Fruit fly (Drosophila melanogaster) whole organism, embryonic: ENCODE measurements around the gene Sgp.
A peak's percentile ranks its signal among the peaks of the same experiment; 100 is the strongest.

Source experiments
- ATbp ChIP-seq: fragments of 200-800 bp; sonication (Bioruptor generic); optimal IDR thresholded peaks from 2 replicates; lab custom pipeline; 2017; ENCODE audit warnings: missing biosample characterization, mild to moderate bottlenecking, missing genetic modification characterization, missing genetic modification reagents
- CG1024 ChIP-seq: fragments of 200-800 bp; sonication (Bioruptor generic); IDR thresholded peaks from 2 replicates; pipeline ENCODE4 v1.3.6; 2022; ENCODE audit warnings: missing biosample characterization, missing genetic modification characterization
- CG10979 ChIP-seq: fragments of 200-800 bp; sonication (Bioruptor generic); optimal IDR thresholded peaks from 2 replicates; lab custom pipeline; 2018; ENCODE audit warnings: missing biosample characterization, mild to moderate bottlenecking, missing genetic modification characterization, moderate library complexity
- CG11560 ChIP-seq: fragments of 200-800 bp; sonication (Bioruptor generic); IDR thresholded peaks from 3 replicates; pipeline ENCODE4 v1.3.6; 2022; ENCODE audit warnings: missing biosample characterization, missing genetic modification characterization
- CG14710 ChIP-seq: fragments of 200-800 bp; sonication (Bioruptor generic); optimal IDR thresholded peaks from 3 replicates; lab custom pipeline; 2019; ENCODE audit warnings: missing biosample characterization, mild to moderate bottlenecking, missing genetic modification characterization, moderate library complexity
- CG1647 ChIP-seq: fragments of 200-800 bp; sonication (Bioruptor generic); optimal IDR thresholded peaks from 3 replicates; lab custom pipeline; 2016; ENCODE audit warnings: missing biosample characterization, missing genetic modification characterization
- CG17328 ChIP-seq: fragments of 200-800 bp; sonication (Bioruptor generic); IDR thresholded peaks from 2 replicates; pipeline ENCODE4 v1.3.6; 2022; ENCODE audit warnings: missing biosample characterization, missing genetic modification characterization
- CG18619 ChIP-seq: fragments of 200-800 bp; sonication (Bioruptor generic); optimal IDR thresholded peaks from 3 replicates; lab custom pipeline; 2017; ENCODE audit warnings: missing biosample characterization, mild to moderate bottlenecking, missing genetic modification characterization
- CG2116 ChIP-seq: fragments of 200-800 bp; sonication (Bioruptor generic); optimal IDR thresholded peaks from 3 replicates; lab custom pipeline; 2018; ENCODE audit warnings: missing biosample characterization, mild to moderate bottlenecking, missing genetic modification characterization
- CG2712 ChIP-seq: fragments of 200-800 bp; optimal IDR thresholded peaks from 3 replicates; lab custom pipeline; 2019; ENCODE audit warnings: missing biosample characterization, mild to moderate bottlenecking, missing genetic modification characterization, moderate library complexity
- CG31224 ChIP-seq: fragments of 200-800 bp; sonication (Bioruptor generic); IDR thresholded peaks from 2 replicates; pipeline ENCODE4 v1.3.6; 2022; ENCODE audit warnings: missing biosample characterization, missing genetic modification characterization
- CG31388 ChIP-seq: fragments of 200-800 bp; sonication (Bioruptor generic); optimal IDR thresholded peaks from 2 replicates; lab custom pipeline; 2016; ENCODE audit warnings: missing biosample characterization, missing genetic modification characterization
- CG33557 ChIP-seq: fragments of 200-800 bp; sonication (Bioruptor generic); optimal IDR thresholded peaks from 2 replicates; lab custom pipeline; 2019; ENCODE audit warnings: missing biosample characterization, mild to moderate bottlenecking, missing genetic modification characterization, moderate library complexity
- CG4424 ChIP-seq: fragments of 200-800 bp; sonication (Bioruptor generic); optimal IDR thresholded peaks from 3 replicates; lab custom pipeline; 2016; ENCODE audit warnings: missing biosample characterization, missing genetic modification characterization
- CG6175 ChIP-seq: fragments of 200-800 bp; sonication (Bioruptor generic); IDR thresholded peaks from 3 replicates; pipeline ENCODE4 v1.3.6; 2022; ENCODE audit warnings: missing biosample characterization, missing genetic modification characterization
- CG6254 ChIP-seq: fragments of 200-800 bp; sonication (Bioruptor generic); optimal IDR thresholded peaks from 3 replicates; lab custom pipeline; 2017; ENCODE audit warnings: mild to moderate bottlenecking, missing biosample characterization, missing genetic modification reagents, missing genetic modification characterization
- CG7839 ChIP-seq: fragments of 200-800 bp; sonication (Bioruptor generic); optimal IDR thresholded peaks from 3 replicates; lab custom pipeline; 2018; ENCODE audit warnings: missing biosample characterization, mild to moderate bottlenecking, missing genetic modification characterization, moderate library complexity
- D ChIP-seq, 2 experiments: fragments of 200-800 bp in 1 of 2; fragments of >200 bp in 1 of 2; sonication (Bioruptor generic) in 1 of 2; optimal IDR thresholded peaks; 2 replicates in 1 of 2; 3 replicates in 1 of 2; lab custom pipeline; 2017; ENCODE audit warnings: mild to moderate bottlenecking in 1 of 2, missing biosample characterization in 1 of 2, missing genetic modification characterization in 1 of 2, missing genetic modification reagents in 1 of 2
- Fer3 ChIP-seq: fragments of 200-800 bp; sonication (Bioruptor generic); optimal IDR thresholded peaks from 2 replicates; lab custom pipeline; 2018; ENCODE audit warnings: missing biosample characterization, mild to moderate bottlenecking, missing genetic modification characterization, moderate library complexity
- Hand ChIP-seq: fragments of 200-800 bp; sonication (Bioruptor generic); optimal IDR thresholded peaks from 2 replicates; lab custom pipeline; 2017; ENCODE audit warnings: mild to moderate bottlenecking, missing biosample characterization, missing genetic modification reagents, missing genetic modification characterization
- Hey ChIP-seq: fragments of 200-800 bp; sonication (Bioruptor generic); optimal IDR thresholded peaks from 3 replicates; lab custom pipeline; 2018; ENCODE audit warnings: missing biosample characterization, mild to moderate bottlenecking, missing genetic modification characterization
- Hmr ChIP-seq: fragments of 200-800 bp; sonication (Bioruptor generic); optimal IDR thresholded peaks from 3 replicates; lab custom pipeline; 2017; ENCODE audit warnings: mild to moderate bottlenecking, missing biosample characterization, missing genetic modification reagents, missing genetic modification characterization
- Kr ChIP-seq: fragments of 200-800 bp; sonication (Bioruptor generic); optimal IDR thresholded peaks from 2 replicates; lab custom pipeline; 2017; ENCODE audit warnings: missing biosample characterization, mild to moderate bottlenecking, missing genetic modification characterization
- Meics ChIP-seq: fragments of 200-800 bp; sonication (Bioruptor generic); optimal IDR thresholded peaks from 2 replicates; lab custom pipeline; 2017; ENCODE audit warnings: missing biosample characterization, mild to moderate bottlenecking, missing genetic modification characterization
- Opbp ChIP-seq: fragments of 200-800 bp; sonication (Bioruptor generic); IDR thresholded peaks from 3 replicates; pipeline ENCODE4 v1.3.6; 2022; ENCODE audit warnings: missing biosample characterization, missing genetic modification characterization; ENCODE audit not compliant: partially characterized antibody
- Rx ChIP-seq: fragments of 200-800 bp; sonication (Bioruptor generic); IDR thresholded peaks from 2 replicates; pipeline ENCODE4 v1.3.6; 2022; ENCODE audit warnings: missing biosample characterization, missing genetic modification characterization
- Xbp1 ChIP-seq: fragments of 200-800 bp; sonication (Bioruptor generic); optimal IDR thresholded peaks from 3 replicates; lab custom pipeline; 2016; ENCODE audit warnings: missing biosample characterization, mild to moderate bottlenecking, missing genetic modification characterization
- Xrp1 ChIP-seq: fragments of 200-800 bp; sonication (Bioruptor generic); IDR thresholded peaks from 2 replicates; pipeline ENCODE4 v1.3.6; 2022; ENCODE audit warnings: missing biosample characterization, missing genetic modification characterization
- ac ChIP-seq: fragments of 200-800 bp; sonication (Bioruptor generic); optimal IDR thresholded peaks from 3 replicates; lab custom pipeline; 2017; ENCODE audit warnings: missing biosample characterization, mild to moderate bottlenecking, missing genetic modification characterization
- amos ChIP-seq: fragments of 200-800 bp; sonication (Bioruptor generic); IDR thresholded peaks from 2 replicates; pipeline ENCODE4 v1.3.6; 2022; ENCODE audit warnings: missing biosample characterization, missing genetic modification characterization; ENCODE audit not compliant: partially characterized antibody
- chn ChIP-seq: fragments of 200-800 bp; sonication (Bioruptor generic); optimal IDR thresholded peaks from 2 replicates; lab custom pipeline; 2016; ENCODE audit warnings: missing biosample characterization, missing genetic modification characterization
- dysf ChIP-seq: fragments of 200-800 bp; sonication (Bioruptor generic); IDR thresholded peaks from 3 replicates; pipeline ENCODE4 v1.3.6; 2022; ENCODE audit warnings: missing biosample characterization, missing genetic modification characterization
- eyg ChIP-seq: fragments of 200-800 bp; sonication (Bioruptor generic); optimal IDR thresholded peaks from 3 replicates; lab custom pipeline; 2016; ENCODE audit warnings: missing biosample characterization, missing genetic modification characterization
- kni ChIP-seq: fragments of 200-800 bp; sonication (Bioruptor generic); optimal IDR thresholded peaks from 3 replicates; lab custom pipeline; 2017; ENCODE audit warnings: mild to moderate bottlenecking, missing biosample characterization, missing genetic modification reagents, missing genetic modification characterization
- lbe ChIP-seq: fragments of 200-800 bp; sonication (Bioruptor generic); optimal IDR thresholded peaks from 2 replicates; lab custom pipeline; 2016; ENCODE audit warnings: missing biosample characterization, mild to moderate bottlenecking, missing genetic modification characterization
- lov ChIP-seq, 2 experiments: fragments of 200-800 bp in 1 of 2; fragments of >200 bp in 1 of 2; sonication (Bioruptor generic) in 1 of 2; IDR thresholded peaks in 1 of 2; optimal IDR thresholded peaks in 1 of 2; 2 replicates in 1 of 2; 3 replicates in 1 of 2; pipeline versions ENCODE4 v1.3.6 to Lab custom; 2017 to 2022; ENCODE audit warnings: missing biosample characterization in 1 of 2, missing genetic modification characterization in 1 of 2
- nerfin-1 ChIP-seq: fragments of 200-800 bp; sonication (Bioruptor generic); optimal IDR thresholded peaks from 3 replicates; lab custom pipeline; 2019; ENCODE audit warnings: missing biosample characterization, mild to moderate bottlenecking, missing genetic modification characterization, moderate library complexity
- org-1 ChIP-seq: fragments of 200-800 bp; sonication (Bioruptor generic); optimal IDR thresholded peaks from 2 replicates; lab custom pipeline; 2017; ENCODE audit warnings: missing biosample characterization, missing genetic modification characterization
- pfk ChIP-seq: fragments of 200-800 bp; sonication (Bioruptor generic); optimal IDR thresholded peaks from 2 replicates; lab custom pipeline; 2018; ENCODE audit warnings: missing biosample characterization, mild to moderate bottlenecking, missing genetic modification characterization, moderate library complexity
- pho ChIP-seq: fragments of 200-800 bp; sonication (Bioruptor generic); optimal IDR thresholded peaks from 2 replicates; lab custom pipeline; 2016; ENCODE audit warnings: missing biosample characterization, missing genetic modification characterization
- phol ChIP-seq: fragments of 200-800 bp; sonication (Bioruptor generic); optimal IDR thresholded peaks from 3 replicates; lab custom pipeline; 2018; ENCODE audit warnings: missing biosample characterization, mild to moderate bottlenecking, missing genetic modification characterization, moderate library complexity
- pros ChIP-seq: fragments of 200-800 bp; sonication (Bioruptor generic); optimal IDR thresholded peaks from 3 replicates; lab custom pipeline; 2019; ENCODE audit warnings: missing biosample characterization, mild to moderate bottlenecking, missing genetic modification characterization, moderate library complexity
- pzg ChIP-seq: fragments of 200-800 bp; sonication (Bioruptor generic); optimal IDR thresholded peaks from 3 replicates; lab custom pipeline; 2018; ENCODE audit warnings: missing biosample characterization, mild to moderate bottlenecking, missing genetic modification characterization, moderate library complexity
- slbo ChIP-seq: fragments of 200-800 bp; sonication (Bioruptor generic); IDR thresholded peaks from 2 replicates; pipeline ENCODE4 v1.3.6; 2022; ENCODE audit warnings: missing biosample characterization, missing genetic modification characterization
- twi ChIP-seq: fragments of 200-800 bp; optimal IDR thresholded peaks from 2 replicates; lab custom pipeline; 2019; ENCODE audit warnings: missing biosample characterization, mild to moderate bottlenecking, missing genetic modification characterization, moderate library complexity
- usp ChIP-seq: fragments of >200 bp; optimal IDR thresholded peaks from 2 replicates; lab custom pipeline; 2017; ENCODE audit warnings: missing biosample characterization, missing genetic modification characterization
- z ChIP-seq: fragments of 200-800 bp; sonication (Bioruptor generic); IDR thresholded peaks from 3 replicates; pipeline ENCODE4 v1.3.6; 2022; ENCODE audit warnings: missing biosample characterization, missing genetic modification characterization

The Sgp gene

DNA sequence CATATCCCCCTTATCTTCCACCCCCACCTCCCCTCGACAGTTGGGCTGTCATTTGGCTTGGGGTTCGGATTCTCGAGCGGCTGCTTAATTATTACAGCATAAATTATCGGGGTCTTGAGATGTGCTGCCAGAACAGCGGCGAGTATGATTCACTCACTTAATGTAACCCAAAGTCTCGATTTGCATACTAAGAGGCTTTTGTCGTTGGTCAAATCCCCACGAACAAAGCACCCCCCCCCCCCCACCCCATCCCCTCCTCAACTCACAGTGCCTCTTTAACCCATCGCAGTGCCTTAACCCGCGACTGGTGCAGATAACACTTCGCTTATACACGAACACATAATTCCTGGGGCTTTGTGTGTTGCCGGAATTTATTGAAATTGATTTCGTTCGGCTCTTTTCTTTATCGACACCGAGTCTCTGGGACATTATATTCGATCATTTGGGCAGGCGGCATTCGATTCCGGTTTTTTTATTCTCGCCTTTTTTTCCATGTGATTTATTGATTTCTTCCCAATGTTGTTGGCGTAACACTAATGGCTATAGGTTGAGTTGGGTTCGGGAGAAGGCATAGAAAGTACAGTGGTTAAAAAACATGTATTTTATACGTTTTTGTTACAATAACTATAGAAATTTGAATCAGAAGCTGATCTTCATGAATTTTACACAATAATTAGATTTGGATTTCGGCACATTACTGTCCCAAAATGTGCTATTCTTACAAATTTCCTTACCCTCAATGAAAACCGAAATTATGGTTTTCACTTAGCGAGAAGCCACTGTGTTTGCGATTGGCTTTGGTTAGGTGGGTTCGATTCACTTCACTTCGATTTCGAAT, 34.5 kb downstream of the Sgp start (continued):
- TF ChIP-seq pros (GFP tag; lab: Kevin White, UChicago) (peak; percentile 42), CG33557 (GFP tag; lab: Kevin White, UChicago) (peak; percentile 49), amos (no peak), pfk (no peak), twi (tag; lab: Kevin White, UChicago) (peak; percentile 43), CG14710 (tag; lab: Kevin White, UChicago) (peak; percentile 41), CG1024 (GFP tag; lab: Robert Waterston, UW) (no peak), eyg (no peak), slbo (GFP tag; lab: Robert Waterston, UW) (0 out of 2 replicates have a peak, but pooled peaks have one; percentile 11), CG1647 (GFP tag; lab: Kevin White, UChicago) (no peak), pho (peak; percentile 38), z (GFP tag; lab: Robert Waterston, UW) (no peak), CG11560 (tag; lab: Robert Waterston, UW) (no peak), org-1 (GFP tag; lab: Kevin White, UChicago) (peak; percentile 32), Kr (GFP tag; lab: Kevin White, UChicago) (no peak), CG31388 (GFP tag; lab: Kevin White, UChicago) (no peak), Meics (GFP tag; lab: Kevin White, UChicago) (peak; percentile 31), Fer3 (peak; percentile 21), lov (optimal IDR thresholded peaks at IDR 0.05; lab: Kevin White, UChicago) (no peak), lov (GFP tag; IDR thresholded peaks at IDR 0.05; lab: Robert Waterston, UW) (0 out of 3 replicates have a peak, but pooled peaks have one; percentile 12), CG18619 (GFP tag; lab: Kevin White, UChicago) (peak; percentile 30), Xrp1 (GFP tag; lab: Robert Waterston, UW) (peak; percentile 69; the same call in 1 of the 2 replicates), CG17328 (GFP tag; lab: Robert Waterston, UW) (peak; percentile 73), CG6175 (GFP tag; lab: Robert Waterston, UW) (no peak), nerfin-1 (peak; percentile 37), usp (GFP tag; lab: Kevin White, UChicago) (no peak), kni (GFP tag; lab: Kevin White, UChicago) (peak; percentile 84), Hmr (GFP tag; lab: Kevin White, UChicago) (peak; percentile 11), Hand (GFP tag; lab: Kevin White, UChicago) (no peak), CG4424 (GFP tag; lab: Kevin White, UChicago) (peak; percentile 42), CG6254 (GFP tag; lab: Kevin White, UChicago) (peak; percentile 9), CG31224 (no peak), Hey (peak; percentile 23), lbe (GFP tag; lab: Kevin White, UChicago) (no peak), ATbp (GFP tag; lab: Kevin White, UChicago) (peak; percentile 46), dysf (GFP tag; lab: Robert Waterston, UW) (peak; percentile 48; the same call in 1 of the 3 replicates), chn (GFP tag; lab: Kevin White, UChicago) (peak; percentile 3), phol (tag; lab: Kevin White, UChicago) (peak; percentile 61), Opbp (GFP tag; lab: Robert Waterston, UW) (no peak), D (optimal IDR thresholded peaks at IDR 0.05; lab: Kevin White, UChicago) (no peak), D (GFP tag; optimal IDR thresholded peaks at IDR 0.05; lab: Kevin White, UChicago) (peak; percentile 37), CG2116 (peak; percentile 8), Rx (GFP tag; lab: Robert Waterston, UW) (no peak), pzg (GFP tag; lab: Kevin White, UChicago) (no peak), CG2712 (tag; lab: Kevin White, UChicago) (peak; percentile 57), ac (GFP tag; lab: Kevin White, UChicago) (no peak), CG10979 (tag; lab: Kevin White, UChicago) (peak; percentile 73), CG7839 (peak; percentile 50), Xbp1 (peak; percentile 32)
